Worm (Caenorhabditis elegans) whole organism, L4 larva: ENCODE data around the gene F31E8.5.

Experiments used
- attf-4 ChIP-seq: sonication (generic microtip); optimal IDR thresholded peaks from 3 replicates; lab custom pipeline; 2017; ENCODE audit warnings: missing biosample characterization, missing genetic modification characterization
- ceh-82 ChIP-seq: sonication (generic microtip); optimal IDR thresholded peaks from 2 replicates; lab custom pipeline; 2017; ENCODE audit warnings: missing biosample characterization, missing genetic modification characterization
- hlh-11 ChIP-seq: fragments of 200-800 bp; sonication (Bioruptor generic); optimal IDR thresholded peaks from 2 replicates; lab custom pipeline; 2018; ENCODE audit warnings: mild to moderate bottlenecking, missing genetic modification characterization, missing compliant biosample characterization
- set-16 ChIP-seq: fragments of 200-800 bp; sonication (Bioruptor generic); IDR thresholded peaks from 2 replicates; pipeline ENCODE4 v1.3.6; 2022; ENCODE audit warnings: missing genetic modification reagents, missing genetic modification characterization, missing compliant biosample characterization

DNA sequence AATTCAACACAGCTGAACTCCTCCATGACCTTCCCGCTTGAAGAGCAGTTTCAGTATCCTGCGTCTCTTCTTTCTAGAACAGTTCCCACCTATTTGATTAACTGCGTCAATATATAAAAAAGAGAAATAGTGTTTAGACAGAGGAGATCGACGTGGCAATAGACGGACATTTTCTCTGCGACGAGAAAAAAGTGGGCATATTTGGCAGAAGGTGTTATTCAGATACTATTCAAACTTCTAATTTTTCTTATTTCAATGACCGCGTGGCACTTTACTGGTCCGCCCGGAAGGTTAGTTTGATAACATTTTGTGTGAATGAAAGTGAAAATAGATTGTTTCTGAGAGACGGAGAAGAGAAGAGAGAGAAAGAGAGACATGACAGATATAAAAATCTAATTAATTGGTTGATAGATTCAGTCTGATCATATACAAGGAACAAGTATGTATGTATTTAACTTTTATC lies 40.9 kb upstream of the F31E8.5 start, which contains the start of gene tbc-6:
- peak; percentile 44 for TF ChIP-seq attf-4 (tag; lab: Kevin White, UChicago)
- TF ChIP-seq ceh-82 (tag; lab: Kevin White, UChicago) = no peak
- peak; percentile 77 for TF ChIP-seq hlh-11 (tag; lab: Kevin White, UChicago)
- TF ChIP-seq set-16 (GFP tag; lab: Robert Waterston, UW) = no peak
